Worm (Caenorhabditis elegans): ENCODE data around the gene C36C5.4.

The C36C5.4 gene

DNA sequence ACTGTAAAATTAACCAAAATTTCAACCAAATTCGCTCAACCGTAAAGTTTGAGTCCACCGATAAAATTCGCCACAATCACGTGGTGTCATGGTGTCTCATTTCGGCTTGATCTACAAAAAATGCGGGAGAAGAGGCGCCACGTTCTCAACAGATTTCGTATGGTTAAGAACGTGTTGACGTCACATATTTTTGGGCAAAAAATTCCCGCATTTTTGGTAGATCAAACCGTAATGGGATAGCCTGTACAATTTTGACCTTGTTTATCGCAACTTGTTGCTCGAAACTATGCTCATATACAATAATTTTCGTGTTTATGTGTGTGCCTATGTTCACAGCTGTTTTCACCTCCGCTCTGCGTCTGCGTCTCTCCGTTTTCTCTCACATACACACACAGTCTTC lies 42.6 kb downstream of the C36C5.4 start:
- TF ChIP-seq mep-1 (tag; optimal IDR thresholded peaks at IDR 0.05) (no peak), lin-1 (GFP tag; IDR thresholded peaks at IDR 0.05) (no peak), snpc-1.2 (GFP tag; IDR thresholded peaks at IDR 0.05) (no peak), zip-2 (tag; optimal IDR thresholded peaks at IDR 0.05) (no peak), unc-62 (GFP tag; optimal IDR thresholded peaks at IDR 0.05 in 1 of 2) (peak in 1 of 2 experiments; percentile 82), unc-62 (tag; optimal IDR thresholded peaks at IDR 0.05) (no peak), daf-16 (GFP tag; optimal IDR thresholded peaks at IDR 0.05) (no peak), daf-16 (tag; optimal IDR thresholded peaks at IDR 0.05) (no peak)

DNA sequence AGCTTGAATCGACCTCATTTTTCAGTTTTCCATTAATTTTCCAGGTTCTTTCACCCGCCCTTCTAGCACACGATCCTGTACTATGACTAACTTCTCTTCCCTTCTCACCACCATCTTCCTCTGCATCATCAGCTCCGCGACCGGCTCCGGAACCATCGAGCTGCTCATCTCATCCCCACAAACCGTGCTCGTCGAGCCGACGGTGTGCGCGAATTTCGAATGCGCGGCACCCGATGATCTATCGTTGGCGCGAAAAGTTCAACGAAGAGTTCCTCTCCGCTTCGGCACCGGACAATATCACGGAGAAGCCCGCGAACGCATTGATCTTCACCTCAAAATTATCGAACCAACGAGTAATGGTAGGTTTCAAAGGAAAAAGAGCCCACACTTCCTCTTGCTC lies 43.8 kb downstream of the C36C5.4 start, which contains the start of gene apx-1:
Gene apx-1, plus strand, starts transcription at position 50 of the 400 bp plus-strand sequence.
- TF ChIP-seq arid-1 (GFP tag; conservative IDR thresholded peaks at IDR 0.05) (no peak), aha-1 (tag) (peak; percentile 9), set-16 (GFP tag; IDR thresholded peaks at IDR 0.05) (peak; percentile 78)

Data from whole organism, L4 larva.